Fruit fly (Drosophila melanogaster): ENCODE results near the gene ETHR.
A peak's percentile ranks its signal among the peaks of the same experiment; 100 is the strongest.

DNA sequence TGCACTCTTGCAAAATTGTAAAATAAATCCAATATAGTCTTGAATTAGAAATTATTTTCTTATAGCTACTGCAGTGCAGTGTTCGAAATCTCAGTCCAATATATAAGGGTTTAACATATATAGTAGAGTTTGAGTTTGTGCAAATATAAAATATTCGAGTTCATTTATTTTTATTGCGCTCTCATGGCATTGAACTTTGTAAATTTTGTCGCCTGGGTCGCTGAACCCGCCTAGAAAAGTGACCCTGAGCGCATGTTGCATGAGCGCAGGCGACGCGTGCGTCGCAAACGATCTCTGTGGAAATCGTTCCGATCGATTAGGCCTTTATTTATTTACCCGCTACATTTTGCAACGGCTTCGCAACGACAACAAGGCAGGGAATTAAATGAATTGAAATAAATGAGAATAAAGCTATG lies 46.9 kb upstream of the ETHR start:
- TF ChIP-seq dmrt93B (GFP tag; optimal IDR thresholded peaks at IDR 0.05) (no peak), psq (GFP tag; optimal IDR thresholded peaks at IDR 0.05) (no peak), h (GFP tag; optimal IDR thresholded peaks at IDR 0.05) (peak; percentile 5), CG9705 (GFP tag; optimal IDR thresholded peaks at IDR 0.05) (no peak), Jra (GFP tag; optimal IDR thresholded peaks at IDR 0.05) (no peak), lola (GFP tag; optimal IDR thresholded peaks at IDR 0.05) (no peak), Hnf4 (GFP tag; optimal IDR thresholded peaks at IDR 0.05) (no peak)
